Worm (Caenorhabditis elegans): ENCODE data around the gene rps-29.

rps-29 gene

ce11 chrIII:764404-764803 is 29.7 kb upstream of the rps-29 start:
- TF ChIP-seq ceh-48 (tag; optimal IDR thresholded peaks at IDR 0.05) = peak; percentile 19
- no peak for TF ChIP-seq elt-4 (tag; optimal IDR thresholded peaks at IDR 0.05)
- no peak for TF ChIP-seq nhr-232 (tag; optimal IDR thresholded peaks at IDR 0.05)
- TF ChIP-seq ceh-31 (tag; optimal IDR thresholded peaks at IDR 0.05) = peak; percentile 8
- peak; percentile 44 for TF ChIP-seq unc-42 (tag; optimal IDR thresholded peaks at IDR 0.05)
- TF ChIP-seq sdc-2 (tag; optimal IDR thresholded peaks at IDR 0.05) = no peak

ce11 chrIII:764884-765283 is 29.2 kb upstream of the rps-29 start, which contains the start of gene ptl-1:
ptl-1 (plus strand) TSS chrIII:765184.
- TF ChIP-seq ceh-14 (tag; optimal IDR thresholded peaks at IDR 0.05) = no peak
- no peak for TF ChIP-seq dmd-4 (tag; optimal IDR thresholded peaks at IDR 0.05; ENCODE audit: borderline replicate concordance)
- no peak for TF ChIP-seq K02D7.2 (tag; optimal IDR thresholded peaks at IDR 0.05)
- no peak for TF ChIP-seq elt-4 (tag; optimal IDR thresholded peaks at IDR 0.05)
- no peak for TF ChIP-seq ceh-2 (tag; optimal IDR thresholded peaks at IDR 0.05)
- no peak for TF ChIP-seq pros-1 (tag; optimal IDR thresholded peaks at IDR 0.05)
- no peak for TF ChIP-seq hlh-8 (tag; optimal IDR thresholded peaks at IDR 0.05)
- TF ChIP-seq pag-3 (tag; optimal IDR thresholded peaks at IDR 0.05; ENCODE audit: borderline replicate concordance) = no peak
- TF ChIP-seq unc-42 (tag; optimal IDR thresholded peaks at IDR 0.05) = no peak
- TF ChIP-seq che-1 (tag; optimal IDR thresholded peaks at IDR 0.05) = no peak
- no peak for TF ChIP-seq C08G9.2 (tag; optimal IDR thresholded peaks at IDR 0.05)
- no peak for TF ChIP-seq gmeb-2 (tag; optimal IDR thresholded peaks at IDR 0.05)
- TF ChIP-seq ceh-48 (tag; optimal IDR thresholded peaks at IDR 0.05) = no peak

ce11 chrIII:768528-768927 is 25.6 kb upstream of the rps-29 start:
- TF ChIP-seq K09A11.1 (tag; optimal IDR thresholded peaks at IDR 0.05; ENCODE audit: insufficient read depth) = no peak
- TF ChIP-seq odd-2 (tag; optimal IDR thresholded peaks at IDR 0.05) = no peak
- no peak for TF ChIP-seq elt-4 (tag; optimal IDR thresholded peaks at IDR 0.05)
- TF ChIP-seq hlh-13 (GFP tag; optimal IDR thresholded peaks at IDR 0.05) = no peak
- TF ChIP-seq ztf-16 (tag; optimal IDR thresholded peaks at IDR 0.05) = no peak
- TF ChIP-seq unc-55 (GFP tag; optimal IDR thresholded peaks at IDR 0.05) = no peak
- TF ChIP-seq lim-6 (tag; optimal IDR thresholded peaks at IDR 0.05) = no peak
- no peak for TF ChIP-seq mec-3 (tag; optimal IDR thresholded peaks at IDR 0.05; ENCODE audit: borderline replicate concordance)
- TF ChIP-seq eyg-1 (tag; optimal IDR thresholded peaks at IDR 0.05) = no peak
- TF ChIP-seq nfya-1 (tag; optimal IDR thresholded peaks at IDR 0.05) = no peak
- no peak for TF ChIP-seq che-1 (tag; optimal IDR thresholded peaks at IDR 0.05)
- no peak for TF ChIP-seq fax-1 (tag; optimal IDR thresholded peaks at IDR 0.05)
- TF ChIP-seq sox-2 (GFP tag; IDR thresholded peaks at IDR 0.05) = no peak
- TF ChIP-seq sdc-2 (tag; optimal IDR thresholded peaks at IDR 0.05) = no peak

- TF ChIP-seq elt-2 (tag; optimal IDR thresholded peaks at IDR 0.05) (no peak), unc-86 (tag; optimal IDR thresholded peaks at IDR 0.05) (no peak)
Measured at ce11 chrIII:770958-771357, 23.1 kb upstream of the rps-29 start, which contains the start of gene tpst-2. tpst-2 (plus strand) TSS chrIII:771258.

- peak; percentile 83 for TF ChIP-seq elt-2 (tag; optimal IDR thresholded peaks at IDR 0.05)
- peak; percentile 3 for TF ChIP-seq ceh-48 (tag; optimal IDR thresholded peaks at IDR 0.05)
- TF ChIP-seq lim-6 (tag; optimal IDR thresholded peaks at IDR 0.05) = no peak
Measured at ce11 chrIII:772675-773074, 21.4 kb upstream of the rps-29 start.

- TF ChIP-seq ceh-30 (tag; optimal IDR thresholded peaks at IDR 0.05) (no peak), hlh-15 (tag; optimal IDR thresholded peaks at IDR 0.05) (no peak), tbx-7 (tag; optimal IDR thresholded peaks at IDR 0.05) (no peak), che-1 (tag; optimal IDR thresholded peaks at IDR 0.05) (no peak), zip-5 (tag; optimal IDR thresholded peaks at IDR 0.05) (no peak), sox-2 (GFP tag; IDR thresholded peaks at IDR 0.05) (no peak), ztf-16 (tag; optimal IDR thresholded peaks at IDR 0.05) (no peak), unc-55 (GFP tag; optimal IDR thresholded peaks at IDR 0.05) (no peak), ttx-3 (tag; optimal IDR thresholded peaks at IDR 0.05) (no peak), fax-1 (tag; optimal IDR thresholded peaks at IDR 0.05) (no peak), unc-3 (GFP tag; conservative IDR thresholded peaks at IDR 0.05) (no peak), unc-3 (tag; optimal IDR thresholded peaks at IDR 0.05) (no peak), pqm-1 (tag; optimal IDR thresholded peaks at IDR 0.05) (no peak), hlh-6 (tag; optimal IDR thresholded peaks at IDR 0.05) (no peak), nhr-11 (tag; optimal IDR thresholded peaks at IDR 0.05) (no peak), hlh-13 (GFP tag; optimal IDR thresholded peaks at IDR 0.05) (no peak), syd-9 (tag; optimal IDR thresholded peaks at IDR 0.05) (no peak)
Measured at ce11 chrIII:773114-773513, 21.0 kb upstream of the rps-29 start, which contains the start of gene cyn-6. cyn-6 (plus strand) TSS chrIII:773414.

Data from whole organism, late embryonic.